Worm (Caenorhabditis elegans): ENCODE data around the gene bath-33.

- TF ChIP-seq cog-1 (tag; optimal IDR thresholded peaks at IDR 0.05) (no peak), klf-2 (GFP tag; conservative IDR thresholded peaks at IDR 0.05) (no peak), T22C8.4 (GFP tag; IDR thresholded peaks at IDR 0.05) (no peak), ref-1 (GFP tag; conservative IDR thresholded peaks at IDR 0.05) (no peak), ztf-23 (GFP tag; IDR thresholded peaks at IDR 0.05) (no peak), flt-1 (GFP tag; IDR thresholded peaks at IDR 0.05) (no peak), ztf-29 (GFP tag; IDR thresholded peaks at IDR 0.05) (no peak), med-1 (GFP tag; optimal IDR thresholded peaks at IDR 0.05; ENCODE audit: insufficient read depth) (no peak)
Measured at ce11 chrII:1571032-1571431, 34.9 kb downstream of the bath-33 start, which contains the start of gene fbxb-46.

Measured in whole organism, midembryonic.